Worm (Caenorhabditis elegans): ENCODE measurements around the gene F14B8.4.

DNA sequence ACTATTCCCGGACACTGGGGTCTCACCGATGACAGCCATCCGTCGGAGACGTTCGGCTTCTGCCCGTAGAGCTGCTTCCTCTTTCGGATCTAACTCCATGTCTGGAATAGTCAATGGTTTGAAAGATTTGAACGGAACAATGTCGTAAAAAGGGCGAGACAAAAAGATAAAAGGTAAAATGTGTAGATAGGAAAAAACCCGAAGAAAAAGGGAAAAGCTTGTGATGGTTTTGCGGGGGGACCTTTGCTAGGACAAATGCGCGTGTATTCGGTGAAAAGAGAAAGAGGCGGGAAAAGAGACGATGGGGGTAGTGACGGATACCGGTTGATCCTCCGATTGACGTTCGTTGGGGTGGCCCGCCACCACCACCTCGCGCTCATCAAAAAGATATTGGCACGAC, 22.3 kb downstream of the F14B8.4 start, which contains the start of gene col-173:
- TF ChIP-seq ceh-18 (tag; optimal IDR thresholded peaks at IDR 0.05) (no peak), nhr-11 (tag; optimal IDR thresholded peaks at IDR 0.05) (no peak), K09A11.1 (tag; optimal IDR thresholded peaks at IDR 0.05; ENCODE audit: insufficient read depth) (no peak), fkh-10 (GFP tag; optimal IDR thresholded peaks at IDR 0.05) (no peak), tbx-7 (tag; optimal IDR thresholded peaks at IDR 0.05) (no peak), ama-1 (optimal IDR thresholded peaks at IDR 0.05) (no peak), pha-4 (tag; optimal IDR thresholded peaks at IDR 0.05) (no peak), unc-42 (tag; optimal IDR thresholded peaks at IDR 0.05) (no peak), K02D7.2 (tag; optimal IDR thresholded peaks at IDR 0.05) (no peak), ztf-16 (tag; optimal IDR thresholded peaks at IDR 0.05) (no peak), tbx-2 (tag; optimal IDR thresholded peaks at IDR 0.05) (no peak), sox-4 (tag; optimal IDR thresholded peaks at IDR 0.05) (no peak), ceh-31 (tag; optimal IDR thresholded peaks at IDR 0.05) (no peak)
